Worm (Caenorhabditis elegans) whole organism, midembryonic: ENCODE measurements around the gene nep-16.

Experiments used
- flt-1 ChIP-seq: fragments of 200-800 bp; sonication (Bioruptor generic); IDR thresholded peaks from 2 replicates; pipeline ENCODE4 v1.3.6; 2022; ENCODE audit warnings: missing genetic modification characterization, missing compliant biosample characterization
- klf-2 ChIP-seq: fragments of 200-800 bp; sonication (Bioruptor generic); conservative IDR thresholded peaks from 2 replicates; pipeline ENCODE4 v1.3.6; 2022; ENCODE audit warnings: missing genetic modification reagents, missing genetic modification characterization, missing compliant biosample characterization
- tab-1 ChIP-seq: fragments of 200-800 bp; sonication (Bioruptor generic); IDR thresholded peaks from 2 replicates; pipeline ENCODE4 v1.3.6; 2022; ENCODE audit warnings: missing genetic modification characterization, missing compliant biosample characterization
- ztf-23 ChIP-seq: fragments of 200-800 bp; sonication (Bioruptor generic); IDR thresholded peaks from 2 replicates; pipeline ENCODE4 v1.3.6; 2022; ENCODE audit warnings: missing genetic modification reagents, missing genetic modification characterization, missing compliant biosample characterization
- ztf-29 ChIP-seq: fragments of 200-800 bp; sonication (Bioruptor generic); IDR thresholded peaks from 2 replicates; pipeline ENCODE4 v1.3.6; 2022; ENCODE audit warnings: missing genetic modification reagents, missing genetic modification characterization, missing compliant biosample characterization

ce11 chrIV:7672872-7673271 is 31.2 kb upstream of the nep-16 start, which contains the start of gene C08G9.2:
- TF ChIP-seq ztf-29 (GFP tag; lab: Robert Waterston, UW) (no peak), tab-1 (GFP tag; lab: Robert Waterston, UW) (no peak), flt-1 (GFP tag; lab: Robert Waterston, UW) (no peak), klf-2 (no peak), ztf-23 (no peak)
